Fruit fly (Drosophila melanogaster) whole organism, embryonic: ENCODE results near the gene akirin.

Experiments
- C15 ChIP-seq: fragments of 200-800 bp; sonication (Bioruptor generic); IDR thresholded peaks from 3 replicates; pipeline ENCODE4 v1.3.6; 2022; ENCODE audit warnings: missing biosample characterization, missing genetic modification characterization
- CG10959 ChIP-seq: fragments of 200-800 bp; sonication (Bioruptor generic); IDR thresholded peaks from 2 replicates; pipeline ENCODE4 v1.3.6; 2022; ENCODE audit warnings: missing biosample characterization, missing genetic modification characterization
- CG11085 ChIP-seq: fragments of 200-800 bp; sonication (Bioruptor generic); IDR thresholded peaks from 2 replicates; pipeline ENCODE4 v1.3.6; 2022; ENCODE audit warnings: missing biosample characterization, missing genetic modification characterization
- CG12744 ChIP-seq: fragments of 200-800 bp; sonication (Bioruptor generic); optimal IDR thresholded peaks from 2 replicates; lab custom pipeline; 2016; ENCODE audit warnings: missing biosample characterization, missing genetic modification characterization
- CG15011 ChIP-seq: fragments of 200-800 bp; sonication (Bioruptor generic); optimal IDR thresholded peaks from 3 replicates; lab custom pipeline; 2018; ENCODE audit warnings: missing biosample characterization, mild to moderate bottlenecking, missing genetic modification characterization
- CG15479 ChIP-seq: fragments of 200-800 bp; sonication (Bioruptor generic); optimal IDR thresholded peaks from 3 replicates; lab custom pipeline; 2019; ENCODE audit warnings: missing biosample characterization, mild to moderate bottlenecking, missing genetic modification characterization, moderate library complexity
- CG15514 ChIP-seq: fragments of 200-800 bp; sonication (Bioruptor generic); optimal IDR thresholded peaks from 3 replicates; lab custom pipeline; 2017; ENCODE audit warnings: missing biosample characterization, missing genetic modification characterization, mild to moderate bottlenecking, moderate library complexity, missing genetic modification reagents
- CG17361 ChIP-seq: fragments of 200-800 bp; sonication (Bioruptor generic); IDR thresholded peaks from 3 replicates; pipeline ENCODE4 v1.3.6; 2022; ENCODE audit warnings: missing biosample characterization, missing genetic modification characterization
- CG1792 ChIP-seq: fragments of 200-800 bp; sonication (Bioruptor generic); optimal IDR thresholded peaks from 2 replicates; lab custom pipeline; 2016; ENCODE audit warnings: missing biosample characterization, missing genetic modification characterization
- CG2889 ChIP-seq: fragments of 200-800 bp; sonication (Bioruptor generic); IDR thresholded peaks from 3 replicates; pipeline ENCODE4 v1.3.6; 2022; ENCODE audit warnings: missing biosample characterization, missing genetic modification characterization
- CG3838 ChIP-seq: fragments of 200-800 bp; sonication (Bioruptor generic); optimal IDR thresholded peaks from 3 replicates; lab custom pipeline; 2016; ENCODE audit warnings: missing biosample characterization, missing genetic modification characterization
- CG4282 ChIP-seq: fragments of 200-800 bp; sonication (Bioruptor generic); optimal IDR thresholded peaks from 2 replicates; lab custom pipeline; 2016; ENCODE audit warnings: missing biosample characterization, missing genetic modification characterization
- CG4360 ChIP-seq: fragments of 200-800 bp; sonication (Bioruptor generic); IDR thresholded peaks from 2 replicates; pipeline ENCODE4 v1.3.6; 2022; ENCODE audit warnings: missing biosample characterization, missing genetic modification characterization
- CG4707 ChIP-seq: fragments of 200-800 bp; sonication (Bioruptor generic); optimal IDR thresholded peaks from 2 replicates; lab custom pipeline; 2018; ENCODE audit warnings: missing biosample characterization, mild to moderate bottlenecking, missing genetic modification characterization, moderate library complexity
- CG7357 ChIP-seq: fragments of 200-800 bp; sonication (Bioruptor generic); IDR thresholded peaks from 3 replicates; pipeline ENCODE4 v1.3.6; 2022; ENCODE audit warnings: missing biosample characterization, missing genetic modification characterization
- CG9609 ChIP-seq: fragments of 200-800 bp; sonication (Bioruptor generic); optimal IDR thresholded peaks from 3 replicates; lab custom pipeline; 2016; ENCODE audit warnings: missing biosample characterization, missing genetic modification characterization
- CG9727 ChIP-seq: fragments of 200-800 bp; sonication (Bioruptor generic); optimal IDR thresholded peaks from 3 replicates; lab custom pipeline; 2017; ENCODE audit warnings: missing biosample characterization, mild to moderate bottlenecking, missing genetic modification characterization
- Dad ChIP-seq: fragments of 200-800 bp; sonication (Bioruptor generic); optimal IDR thresholded peaks from 3 replicates; lab custom pipeline; 2016; ENCODE audit warnings: missing biosample characterization, missing genetic modification characterization
- ERR ChIP-seq: fragments of 200-800 bp; sonication (Bioruptor generic); optimal IDR thresholded peaks from 2 replicates; lab custom pipeline; 2016; ENCODE audit warnings: missing biosample characterization, missing genetic modification characterization
- Fer1 ChIP-seq: fragments of 200-800 bp; sonication (Bioruptor generic); optimal IDR thresholded peaks from 2 replicates; lab custom pipeline; 2017; ENCODE audit warnings: missing biosample characterization, mild to moderate bottlenecking, missing genetic modification characterization
- HLH4C ChIP-seq: fragments of 200-800 bp; sonication (Bioruptor generic); IDR thresholded peaks from 3 replicates; pipeline ENCODE4 v1.3.6; 2022; ENCODE audit warnings: missing biosample characterization, missing genetic modification characterization; ENCODE audit not compliant: partially characterized antibody
- HmgD ChIP-seq: fragments of 200-800 bp; sonication (Bioruptor generic); optimal IDR thresholded peaks from 3 replicates; lab custom pipeline; 2016; ENCODE audit warnings: missing biosample characterization, missing genetic modification characterization
- MESR4 ChIP-seq: fragments of 200-800 bp; sonication (Bioruptor generic); optimal IDR thresholded peaks from 2 replicates; lab custom pipeline; 2018; ENCODE audit warnings: missing biosample characterization, mild to moderate bottlenecking, missing genetic modification characterization, moderate library complexity
- NK7.1 ChIP-seq: fragments of 200-800 bp; sonication (Bioruptor generic); optimal IDR thresholded peaks from 3 replicates; lab custom pipeline; 2016; ENCODE audit warnings: missing biosample characterization, missing genetic modification characterization
- Nf-YC ChIP-seq: fragments of 200-800 bp; optimal IDR thresholded peaks from 3 replicates; lab custom pipeline; 2019; ENCODE audit warnings: missing biosample characterization, mild to moderate bottlenecking, missing genetic modification characterization, moderate library complexity
- Pdp1 ChIP-seq, 2 experiments: fragments of 200-800 bp; sonication (Bioruptor generic); optimal IDR thresholded peaks; 3 replicates each; lab custom pipeline; 2016; ENCODE audit warnings: missing biosample characterization in 2 of 2, missing genetic modification characterization in 2 of 2, mild to moderate bottlenecking in 1 of 2, moderate library complexity in 1 of 2
- Rx ChIP-seq: fragments of 200-800 bp; sonication (Bioruptor generic); IDR thresholded peaks from 2 replicates; pipeline ENCODE4 v1.3.6; 2022; ENCODE audit warnings: missing biosample characterization, missing genetic modification characterization
- Scr ChIP-seq: fragments of 200-800 bp; sonication (Bioruptor generic); IDR thresholded peaks from 2 replicates; pipeline ENCODE4 v1.3.6; 2022; ENCODE audit warnings: missing biosample characterization, missing genetic modification characterization; ENCODE audit not compliant: partially characterized antibody
- Spps ChIP-seq: fragments of 200-800 bp; sonication (Bioruptor generic); optimal IDR thresholded peaks from 2 replicates; lab custom pipeline; 2018; ENCODE audit warnings: missing biosample characterization, mild to moderate bottlenecking, missing genetic modification characterization
- TFAM ChIP-seq: fragments of 200-800 bp; sonication (Bioruptor generic); optimal IDR thresholded peaks from 2 replicates; lab custom pipeline; 2017; ENCODE audit warnings: missing biosample characterization, missing genetic modification characterization, inconsistent platforms
- Taf1 ChIP-seq: fragments of 200-800 bp; sonication (Bioruptor generic); IDR thresholded peaks from 2 replicates; pipeline ENCODE4 v1.3.6; 2022; ENCODE audit warnings: missing biosample characterization, missing genetic modification characterization
- abd-A ChIP-seq: fragments of 200-800 bp; sonication (Bioruptor generic); optimal IDR thresholded peaks from 3 replicates; lab custom pipeline; 2019; ENCODE audit warnings: missing biosample characterization, mild to moderate bottlenecking, missing genetic modification characterization, moderate library complexity
- aop ChIP-seq: fragments of 200-800 bp; sonication (Bioruptor generic); IDR thresholded peaks from 2 replicates; pipeline ENCODE4 v1.3.6; 2022; ENCODE audit warnings: missing biosample characterization, missing genetic modification characterization
- chif ChIP-seq, 2 experiments: fragments of 200-800 bp; sonication (Bioruptor generic); optimal IDR thresholded peaks; 3 replicates each; lab custom pipeline; 2016; ENCODE audit warnings: missing biosample characterization in 2 of 2, missing genetic modification characterization in 2 of 2
- croc ChIP-seq: fragments of 200-800 bp; sonication (Bioruptor generic); conservative IDR thresholded peaks from 3 replicates; pipeline ENCODE4 v1.3.6; 2022; ENCODE audit warnings: missing biosample characterization, missing genetic modification characterization
- dmrt11E ChIP-seq: fragments of 200-800 bp; sonication (Bioruptor generic); optimal IDR thresholded peaks from 3 replicates; lab custom pipeline; 2018; ENCODE audit warnings: missing biosample characterization, mild to moderate bottlenecking, missing genetic modification characterization, moderate library complexity
- gce ChIP-seq: fragments of 200-800 bp; sonication (Bioruptor generic); IDR thresholded peaks from 3 replicates; pipeline ENCODE4 v1.3.6; 2022; ENCODE audit warnings: missing biosample characterization, missing genetic modification characterization
- grau ChIP-seq: fragments of 200-800 bp; optimal IDR thresholded peaks from 3 replicates; lab custom pipeline; 2019; ENCODE audit warnings: missing biosample characterization, mild to moderate bottlenecking, missing genetic modification characterization, moderate library complexity
- kni ChIP-seq: fragments of 200-800 bp; sonication (Bioruptor generic); optimal IDR thresholded peaks from 3 replicates; lab custom pipeline; 2017; ENCODE audit warnings: mild to moderate bottlenecking, missing biosample characterization, missing genetic modification reagents, missing genetic modification characterization
- lov ChIP-seq, 2 experiments: fragments of 200-800 bp in 1 of 2; fragments of >200 bp in 1 of 2; sonication (Bioruptor generic) in 1 of 2; IDR thresholded peaks in 1 of 2; optimal IDR thresholded peaks in 1 of 2; 2 replicates in 1 of 2; 3 replicates in 1 of 2; pipeline versions ENCODE4 v1.3.6 to Lab custom; 2017 to 2022; ENCODE audit warnings: missing biosample characterization in 1 of 2, missing genetic modification characterization in 1 of 2
- org-1 ChIP-seq: fragments of 200-800 bp; sonication (Bioruptor generic); optimal IDR thresholded peaks from 2 replicates; lab custom pipeline; 2017; ENCODE audit warnings: missing biosample characterization, missing genetic modification characterization
- prd ChIP-seq, 3 experiments: fragments of >200 bp in 2 of 3; fragments of 200-800 bp in 1 of 3; sonication (Bioruptor generic) in 1 of 3; optimal IDR thresholded peaks in 2 of 3; IDR thresholded peaks in 1 of 3; 2 replicates in 2 of 3; 3 replicates in 1 of 3; pipeline versions ENCODE4 v1.3.6 to Lab custom; 2017 to 2022; ENCODE audit warnings: missing biosample characterization in 1 of 3, missing genetic modification characterization in 1 of 3
- pzg ChIP-seq: fragments of 200-800 bp; sonication (Bioruptor generic); optimal IDR thresholded peaks from 3 replicates; lab custom pipeline; 2018; ENCODE audit warnings: missing biosample characterization, mild to moderate bottlenecking, missing genetic modification characterization, moderate library complexity
- run ChIP-seq: fragments of 200-800 bp; sonication (Bioruptor generic); optimal IDR thresholded peaks from 3 replicates; lab custom pipeline; 2018; ENCODE audit warnings: missing biosample characterization, mild to moderate bottlenecking, missing genetic modification characterization
- scrt ChIP-seq: fragments of 200-800 bp; sonication (Bioruptor generic); optimal IDR thresholded peaks from 2 replicates; lab custom pipeline; 2018; ENCODE audit warnings: missing biosample characterization, mild to moderate bottlenecking, missing genetic modification characterization, moderate library complexity
- tap ChIP-seq: fragments of 200-800 bp; optimal IDR thresholded peaks from 3 replicates; lab custom pipeline; 2019; ENCODE audit warnings: missing biosample characterization, mild to moderate bottlenecking, missing genetic modification characterization, moderate library complexity
- trh ChIP-seq: fragments of 200-800 bp; sonication (Bioruptor generic); optimal IDR thresholded peaks from 2 replicates; lab custom pipeline; 2016; ENCODE audit warnings: missing biosample characterization, missing genetic modification characterization
- usp ChIP-seq: fragments of >200 bp; optimal IDR thresholded peaks from 2 replicates; lab custom pipeline; 2017; ENCODE audit warnings: missing biosample characterization, missing genetic modification characterization
- vfl ChIP-seq: fragments of 200-800 bp; sonication (Bioruptor generic); optimal IDR thresholded peaks from 2 replicates; lab custom pipeline; 2016; ENCODE audit warnings: missing biosample characterization, missing genetic modification characterization

akirin gene

DNA sequence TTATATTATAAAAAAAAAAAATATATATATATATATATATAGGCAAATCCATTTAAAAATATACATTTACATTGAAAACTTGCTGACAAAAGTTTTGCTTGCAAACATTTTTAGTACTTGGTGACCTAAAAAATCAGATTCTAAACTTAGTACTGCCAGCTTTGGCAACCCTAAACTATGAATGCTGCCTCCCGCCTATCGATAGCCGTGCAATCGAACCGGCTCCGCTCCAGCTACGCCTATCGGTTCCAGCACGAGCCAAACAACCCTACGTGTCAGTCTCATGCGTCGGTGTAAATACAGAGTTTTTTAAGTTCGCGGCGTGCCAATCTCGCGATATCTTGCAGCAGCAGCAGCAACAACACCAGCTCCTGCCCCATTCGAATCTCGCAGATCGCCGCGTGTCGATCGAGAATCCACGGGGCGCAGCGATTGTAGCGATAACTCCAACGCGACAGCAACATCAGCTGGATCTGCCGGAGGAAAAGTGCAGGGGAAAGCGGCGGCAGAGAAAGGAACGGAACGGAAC is 9.3 kb upstream of the akirin start, which contains the start of gene Sec63 (continued):
- TF ChIP-seq Fer1 (GFP tag; lab: Kevin White, UChicago): peak; percentile 4
- TF ChIP-seq croc (GFP tag; lab: Robert Waterston, UW): no peak
- no peak for TF ChIP-seq org-1 (GFP tag; lab: Kevin White, UChicago)
- TF ChIP-seq CG2889 (GFP tag; lab: Robert Waterston, UW): no peak
- no peak for TF ChIP-seq CG1792 (GFP tag; lab: Kevin White, UChicago)
- peak; percentile 53 for TF ChIP-seq grau (tag; lab: Kevin White, UChicago)
- no peak for TF ChIP-seq NK7.1 (GFP tag; lab: Kevin White, UChicago)
- TF ChIP-seq pzg (GFP tag; lab: Kevin White, UChicago): peak; percentile 77
- peak; percentile 2 for TF ChIP-seq CG3838 (GFP tag; lab: Kevin White, UChicago)
- TF ChIP-seq CG15514 (GFP tag; lab: Kevin White, UChicago): peak; percentile 100
- TF ChIP-seq kni (GFP tag; lab: Kevin White, UChicago): no peak
- TF ChIP-seq CG4360: no peak
- TF ChIP-seq gce (GFP tag; lab: Robert Waterston, UW): no peak; the same call in 1 of the 3 replicates
- no peak for TF ChIP-seq CG15479
- TF ChIP-seq Spps (tag; lab: Kevin White, UChicago): no peak
- TF ChIP-seq HmgD (GFP tag; lab: Kevin White, UChicago): peak; percentile 53
- TF ChIP-seq MESR4 (GFP tag; lab: Kevin White, UChicago): peak; percentile 83
- TF ChIP-seq HLH4C (GFP tag; lab: Robert Waterston, UW): peak; percentile 89
- no peak for TF ChIP-seq trh
- TF ChIP-seq vfl (GFP tag; lab: Kevin White, UChicago): peak; percentile 4
- no peak for TF ChIP-seq Nf-YC
- TF ChIP-seq abd-A (tag; lab: Kevin White, UChicago): no peak
- no peak for TF ChIP-seq run (tag; lab: Kevin White, UChicago)
- TF ChIP-seq Scr: peak; percentile 79
- TF ChIP-seq chif (GFP tag; optimal IDR thresholded peaks at IDR 0.05; lab: Kevin White, UChicago): no peak
- TF ChIP-seq Pdp1 (GFP tag; optimal IDR thresholded peaks at IDR 0.05; lab: Kevin White, UChicago): peak; percentile 5 to 11
- TF ChIP-seq Dad (GFP tag; lab: Kevin White, UChicago): peak; percentile 51
- TF ChIP-seq ERR (GFP tag; lab: Kevin White, UChicago): no peak
- no peak for TF ChIP-seq CG4707 (GFP tag; lab: Kevin White, UChicago)
- no peak for TF ChIP-seq prd (optimal IDR thresholded peaks at IDR 0.05; lab: Kevin White, UChicago)
- TF ChIP-seq prd (GFP tag; IDR thresholded peaks at IDR 0.05; lab: Robert Waterston, UW): peak; percentile 77
- no peak for TF ChIP-seq tap (tag; lab: Kevin White, UChicago)
- TF ChIP-seq C15 (GFP tag; lab: Robert Waterston, UW): no peak
- no peak for TF ChIP-seq dmrt11E (tag; lab: Kevin White, UChicago)
- TF ChIP-seq CG9609 (GFP tag; lab: Kevin White, UChicago): peak; percentile 10
- no peak for TF ChIP-seq TFAM (GFP tag; lab: Kevin White, UChicago)
- no peak for TF ChIP-seq lov (optimal IDR thresholded peaks at IDR 0.05; lab: Kevin White, UChicago)
- 0 out of 3 replicates have a peak, but pooled peaks have one; percentile 54 for TF ChIP-seq lov (GFP tag; IDR thresholded peaks at IDR 0.05; lab: Robert Waterston, UW)
- no peak for TF ChIP-seq CG4282 (GFP tag; lab: Kevin White, UChicago)
- TF ChIP-seq CG11085 (GFP tag; lab: Robert Waterston, UW): peak; percentile 22; the same call in 1 of the 2 replicates
- TF ChIP-seq CG15011 (GFP tag; lab: Kevin White, UChicago): no peak
- no peak for TF ChIP-seq usp
- TF ChIP-seq Rx: no peak
- no peak for TF ChIP-seq aop (GFP tag; lab: Robert Waterston, UW)
- no peak for TF ChIP-seq CG12744
- TF ChIP-seq CG9727 (GFP tag; lab: Kevin White, UChicago): peak; percentile 20
- TF ChIP-seq CG10959 (GFP tag; lab: Robert Waterston, UW): 0 out of 2 replicates have a peak, but pooled peaks have one; percentile 14
- peak; percentile 37; the same call in 1 of the 3 replicates for TF ChIP-seq CG17361 (GFP tag; lab: Robert Waterston, UW)
- TF ChIP-seq Taf1 (GFP tag; lab: Robert Waterston, UW): peak; percentile 48; the same call in 1 of the 2 replicates
- no peak for TF ChIP-seq scrt (GFP tag; lab: Kevin White, UChicago)
- 0 out of 3 replicates have a peak, but pooled peaks have one; percentile 24 for TF ChIP-seq CG7357 (GFP tag; lab: Robert Waterston, UW)
